Fruit fly (Drosophila melanogaster): ENCODE data around the gene cyc.

DNA sequence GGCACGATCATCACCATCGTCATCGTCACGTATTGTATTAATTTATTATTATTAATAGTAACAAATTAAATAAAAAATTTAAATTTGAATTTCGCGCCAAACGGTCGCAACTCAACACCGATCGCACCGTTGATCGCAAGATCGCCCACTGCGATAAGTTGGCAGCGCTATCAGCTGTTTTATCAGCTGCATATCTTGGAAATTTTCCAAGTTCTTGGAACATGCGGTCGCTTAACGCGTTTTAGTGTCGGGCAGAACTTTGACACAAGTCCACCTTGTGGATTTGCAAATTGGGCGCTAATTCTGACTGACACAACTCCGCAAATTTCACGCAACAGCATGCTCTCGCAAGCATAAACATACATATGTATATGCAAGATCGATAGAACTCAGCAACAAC is 45.5 kb upstream of the cyc start:
- TF ChIP-seq lz (GFP tag; optimal IDR thresholded peaks at IDR 0.05) (no peak), spab (GFP tag; optimal IDR thresholded peaks at IDR 0.05) (no peak), CG7368 (GFP tag; optimal IDR thresholded peaks at IDR 0.05) (no peak), acj6 (GFP tag; optimal IDR thresholded peaks at IDR 0.05) (no peak), Ets96B (tag; optimal IDR thresholded peaks at IDR 0.05) (no peak), CG8119 (GFP tag; IDR thresholded peaks at IDR 0.05) (no peak), Lpt (GFP tag; optimal IDR thresholded peaks at IDR 0.05) (no peak), CG9139 (GFP tag; optimal IDR thresholded peaks at IDR 0.05) (no peak), CG10669 (GFP tag; optimal IDR thresholded peaks at IDR 0.05) (no peak), CG8632 (GFP tag; optimal IDR thresholded peaks at IDR 0.05) (no peak), Ets21C (GFP tag; optimal IDR thresholded peaks at IDR 0.05) (no peak), Blimp-1 (GFP tag; optimal IDR thresholded peaks at IDR 0.05) (no peak), pdm3 (GFP tag; optimal IDR thresholded peaks at IDR 0.05) (no peak), CG11762 (GFP tag; optimal IDR thresholded peaks at IDR 0.05; ENCODE audit: insufficient read depth) (no peak)

Measured in whole organism, prepupa.